Fruit fly (Drosophila melanogaster) whole organism, embryonic: Measurements from ENCODE around the gene WRNexo.

Experiments
- B-H1 ChIP-seq: fragments of 200-800 bp; sonication (Bioruptor generic); IDR thresholded peaks from 3 replicates; pipeline ENCODE4 v1.3.6; 2022; ENCODE audit warnings: missing biosample characterization, missing genetic modification characterization
- Bdp1 ChIP-seq: fragments of 200-800 bp; sonication (Bioruptor generic); optimal IDR thresholded peaks from 3 replicates; lab custom pipeline; 2016; ENCODE audit warnings: missing biosample characterization, missing genetic modification characterization
- Bteb2 ChIP-seq: fragments of 200-800 bp; sonication (Bioruptor generic); optimal IDR thresholded peaks from 2 replicates; lab custom pipeline; 2016; ENCODE audit warnings: missing biosample characterization, missing genetic modification characterization
- CG11085 ChIP-seq: fragments of 200-800 bp; sonication (Bioruptor generic); IDR thresholded peaks from 2 replicates; pipeline ENCODE4 v1.3.6; 2022; ENCODE audit warnings: missing biosample characterization, missing genetic modification characterization
- CG12659 ChIP-seq: fragments of 200-800 bp; sonication (Bioruptor generic); optimal IDR thresholded peaks from 3 replicates; lab custom pipeline; 2017; ENCODE audit warnings: mild to moderate bottlenecking, missing biosample characterization, missing genetic modification reagents, missing genetic modification characterization
- CG15269 ChIP-seq: fragments of 200-800 bp; sonication (Bioruptor generic); optimal IDR thresholded peaks from 2 replicates; lab custom pipeline; 2018; ENCODE audit warnings: missing biosample characterization, mild to moderate bottlenecking, missing genetic modification characterization, moderate library complexity
- CG1602 ChIP-seq: fragments of 200-800 bp; sonication (Bioruptor generic); optimal IDR thresholded peaks from 3 replicates; lab custom pipeline; 2016; ENCODE audit warnings: missing biosample characterization, missing genetic modification characterization
- CG17802 ChIP-seq: fragments of 200-800 bp; sonication (Bioruptor generic); optimal IDR thresholded peaks from 2 replicates; lab custom pipeline; 2018; ENCODE audit warnings: missing biosample characterization, mild to moderate bottlenecking, missing genetic modification characterization, moderate library complexity
- CG31441 ChIP-seq: fragments of 200-800 bp; sonication (Bioruptor generic); IDR thresholded peaks from 2 replicates; pipeline ENCODE4 v1.3.6; 2022; ENCODE audit warnings: missing biosample characterization, missing genetic modification characterization
- CG3163 ChIP-seq: fragments of 200-800 bp; sonication (Bioruptor generic); optimal IDR thresholded peaks from 3 replicates; lab custom pipeline; 2016; ENCODE audit warnings: missing biosample characterization, missing genetic modification characterization
- CG3726 ChIP-seq: fragments of 200-800 bp; sonication (Bioruptor generic); IDR thresholded peaks from 3 replicates; pipeline ENCODE4, ENCODE4 v1.3.6; 2022; ENCODE audit warnings: missing biosample characterization, missing genetic modification characterization
- CG3847 ChIP-seq: fragments of 200-800 bp; sonication (Bioruptor generic); IDR thresholded peaks from 2 replicates; pipeline ENCODE4 v1.3.6; 2022; ENCODE audit warnings: missing biosample characterization, missing genetic modification characterization
- CG4424 ChIP-seq: fragments of 200-800 bp; sonication (Bioruptor generic); optimal IDR thresholded peaks from 3 replicates; lab custom pipeline; 2016; ENCODE audit warnings: missing biosample characterization, missing genetic modification characterization
- CG4730 ChIP-seq: fragments of 200-800 bp; sonication (Bioruptor generic); IDR thresholded peaks from 2 replicates; pipeline ENCODE4 v1.3.6; 2022; ENCODE audit warnings: missing biosample characterization, missing genetic modification characterization
- CG5245 ChIP-seq: fragments of 200-800 bp; sonication (Bioruptor generic); optimal IDR thresholded peaks from 3 replicates; lab custom pipeline; 2016; ENCODE audit warnings: missing biosample characterization, missing genetic modification characterization
- CG6765 ChIP-seq: fragments of 200-800 bp; sonication (Bioruptor generic); optimal IDR thresholded peaks from 3 replicates; lab custom pipeline; 2017; ENCODE audit warnings: missing biosample characterization, mild to moderate bottlenecking, missing genetic modification characterization
- CG6791 ChIP-seq: fragments of 200-800 bp; sonication (Bioruptor generic); IDR thresholded peaks from 3 replicates; pipeline ENCODE4 v1.3.6; 2022; ENCODE audit warnings: missing biosample characterization, missing genetic modification characterization; ENCODE audit not compliant: partially characterized antibody
- CG8765 ChIP-seq: fragments of 200-800 bp; sonication (Bioruptor generic); IDR thresholded peaks from 2 replicates; pipeline ENCODE4 v1.3.6; 2022; ENCODE audit warnings: missing biosample characterization, missing genetic modification characterization
- CG8924 ChIP-seq: fragments of 200-800 bp; optimal IDR thresholded peaks from 3 replicates; lab custom pipeline; 2019; ENCODE audit warnings: missing biosample characterization, mild to moderate bottlenecking, missing genetic modification characterization, moderate library complexity
- D19A ChIP-seq: fragments of 200-800 bp; optimal IDR thresholded peaks from 3 replicates; lab custom pipeline; 2019; ENCODE audit warnings: missing biosample characterization, mild to moderate bottlenecking, missing genetic modification characterization, moderate library complexity
- Deaf1 ChIP-seq: fragments of 200-800 bp; optimal IDR thresholded peaks from 3 replicates; lab custom pipeline; 2019; ENCODE audit warnings: missing biosample characterization, mild to moderate bottlenecking, missing genetic modification characterization, moderate library complexity
- Dfd ChIP-seq, 2 experiments: fragments of >200 bp; optimal IDR thresholded peaks; 2 replicates each; lab custom pipeline; 2017; ENCODE audit warnings: missing biosample characterization in 2 of 2, missing genetic modification characterization in 2 of 2
- Doc2 ChIP-seq: fragments of 200-800 bp; sonication (Bioruptor generic); IDR thresholded peaks from 2 replicates; pipeline ENCODE4 v1.3.6; 2022; ENCODE audit warnings: missing biosample characterization, missing genetic modification characterization
- Doc3 ChIP-seq: fragments of 200-800 bp; sonication (Bioruptor generic); IDR thresholded peaks from 3 replicates; pipeline ENCODE4 v1.3.6; 2022; ENCODE audit warnings: missing biosample characterization, missing genetic modification characterization; ENCODE audit not compliant: partially characterized antibody
- ERR ChIP-seq: fragments of 200-800 bp; sonication (Bioruptor generic); optimal IDR thresholded peaks from 2 replicates; lab custom pipeline; 2016; ENCODE audit warnings: missing biosample characterization, missing genetic modification characterization
- Hmr ChIP-seq: fragments of 200-800 bp; sonication (Bioruptor generic); optimal IDR thresholded peaks from 3 replicates; lab custom pipeline; 2017; ENCODE audit warnings: mild to moderate bottlenecking, missing biosample characterization, missing genetic modification reagents, missing genetic modification characterization
- Hr51 ChIP-seq, 2 experiments: fragments of 200-800 bp; sonication (Bioruptor generic); optimal IDR thresholded peaks; 2 replicates in 1 of 2; 3 replicates in 1 of 2; lab custom pipeline; 2016 to 2018; ENCODE audit warnings: missing biosample characterization in 2 of 2, missing genetic modification characterization in 2 of 2, mild to moderate bottlenecking in 1 of 2, moderate library complexity in 1 of 2
- Mes4 ChIP-seq: fragments of 200-800 bp; sonication (Bioruptor generic); optimal IDR thresholded peaks from 2 replicates; lab custom pipeline; 2016; ENCODE audit warnings: missing biosample characterization, missing genetic modification characterization
- Nf-YC ChIP-seq: fragments of 200-800 bp; optimal IDR thresholded peaks from 3 replicates; lab custom pipeline; 2019; ENCODE audit warnings: missing biosample characterization, mild to moderate bottlenecking, missing genetic modification characterization, moderate library complexity
- Sry-β ChIP-seq: fragments of 200-800 bp; sonication (Bioruptor generic); optimal IDR thresholded peaks from 2 replicates; lab custom pipeline; 2018; ENCODE audit warnings: missing biosample characterization, mild to moderate bottlenecking, missing genetic modification characterization, moderate library complexity
- Tbp ChIP-seq: fragments of >200 bp; optimal IDR thresholded peaks from 2 replicates; lab custom pipeline; 2018; ENCODE audit warnings: missing biosample characterization, missing genetic modification characterization
- Usf ChIP-seq: fragments of 200-800 bp; sonication (Bioruptor generic); optimal IDR thresholded peaks from 2 replicates; lab custom pipeline; 2017; ENCODE audit warnings: missing genotype, missing biosample characterization, missing genetic modification characterization
- abd-A ChIP-seq: fragments of 200-800 bp; sonication (Bioruptor generic); optimal IDR thresholded peaks from 3 replicates; lab custom pipeline; 2019; ENCODE audit warnings: missing biosample characterization, mild to moderate bottlenecking, missing genetic modification characterization, moderate library complexity
- cad ChIP-seq: fragments of >200 bp; optimal IDR thresholded peaks from 2 replicates; lab custom pipeline; 2017; ENCODE audit warnings: missing biosample characterization, missing genetic modification characterization
- caup ChIP-seq: fragments of 200-800 bp; sonication (Bioruptor generic); optimal IDR thresholded peaks from 3 replicates; lab custom pipeline; 2017; ENCODE audit warnings: missing biosample characterization, mild to moderate bottlenecking, missing genetic modification characterization, moderate library complexity; ENCODE audit not compliant: severe bottlenecking
- danr ChIP-seq: fragments of 200-800 bp; sonication (Bioruptor generic); IDR thresholded peaks from 2 replicates; pipeline ENCODE4 v1.3.6; 2022; ENCODE audit warnings: missing biosample characterization, missing genetic modification characterization
- eyg ChIP-seq: fragments of 200-800 bp; sonication (Bioruptor generic); optimal IDR thresholded peaks from 3 replicates; lab custom pipeline; 2016; ENCODE audit warnings: missing biosample characterization, missing genetic modification characterization
- fu2 ChIP-seq: fragments of 200-800 bp; sonication (Bioruptor generic); optimal IDR thresholded peaks from 2 replicates; lab custom pipeline; 2016; ENCODE audit warnings: missing biosample characterization, missing genetic modification characterization
- gce ChIP-seq: fragments of 200-800 bp; sonication (Bioruptor generic); IDR thresholded peaks from 3 replicates; pipeline ENCODE4 v1.3.6; 2022; ENCODE audit warnings: missing biosample characterization, missing genetic modification characterization
- gcm2 ChIP-seq: fragments of 200-800 bp; sonication (Bioruptor generic); optimal IDR thresholded peaks from 2 replicates; lab custom pipeline; 2016; ENCODE audit warnings: missing biosample characterization, missing genetic modification characterization
- her ChIP-seq: fragments of 200-800 bp; sonication (Bioruptor generic); optimal IDR thresholded peaks from 2 replicates; lab custom pipeline; 2016; ENCODE audit warnings: missing biosample characterization, missing genetic modification characterization
- jigr1 ChIP-seq: fragments of 200-800 bp; sonication (Bioruptor generic); IDR thresholded peaks from 3 replicates; pipeline ENCODE4 v1.3.6; 2022; ENCODE audit warnings: missing biosample characterization, missing genetic modification characterization
- kay ChIP-seq: fragments of 200-800 bp; sonication (Bioruptor generic); optimal IDR thresholded peaks from 2 replicates; lab custom pipeline; 2016; ENCODE audit warnings: missing biosample characterization, missing genetic modification characterization
- klu ChIP-seq: fragments of 200-800 bp; sonication (Bioruptor generic); IDR thresholded peaks from 2 replicates; pipeline ENCODE4 v1.3.6; 2022; ENCODE audit warnings: missing biosample characterization, missing genetic modification characterization
- pum ChIP-seq: fragments of 200-800 bp; sonication (Bioruptor generic); optimal IDR thresholded peaks from 2 replicates; lab custom pipeline; 2016; ENCODE audit warnings: missing biosample characterization, missing genetic modification characterization
- ro ChIP-seq: fragments of 200-800 bp; sonication (Bioruptor generic); IDR thresholded peaks from 2 replicates; pipeline ENCODE4 v1.3.6; 2022; ENCODE audit warnings: missing biosample characterization, missing genetic modification characterization
- tio ChIP-seq: fragments of 200-800 bp; sonication (Bioruptor generic); optimal IDR thresholded peaks from 2 replicates; lab custom pipeline; 2017; ENCODE audit warnings: missing biosample characterization, missing genetic modification characterization, inconsistent platforms
- tx ChIP-seq: fragments of 200-800 bp; sonication (Bioruptor generic); optimal IDR thresholded peaks from 2 replicates; lab custom pipeline; 2016; ENCODE audit warnings: missing biosample characterization, missing genetic modification characterization
- vnd ChIP-seq: fragments of 200-800 bp; sonication (Bioruptor generic); IDR thresholded peaks from 3 replicates; pipeline ENCODE4 v1.3.6; 2022; ENCODE audit warnings: missing biosample characterization, missing genetic modification characterization; ENCODE audit not compliant: partially characterized antibody
- zf30C ChIP-seq: fragments of 200-800 bp; sonication (Bioruptor generic); optimal IDR thresholded peaks from 3 replicates; lab custom pipeline; 2018; ENCODE audit warnings: missing biosample characterization, mild to moderate bottlenecking, missing genetic modification characterization

The WRNexo gene

DNA sequence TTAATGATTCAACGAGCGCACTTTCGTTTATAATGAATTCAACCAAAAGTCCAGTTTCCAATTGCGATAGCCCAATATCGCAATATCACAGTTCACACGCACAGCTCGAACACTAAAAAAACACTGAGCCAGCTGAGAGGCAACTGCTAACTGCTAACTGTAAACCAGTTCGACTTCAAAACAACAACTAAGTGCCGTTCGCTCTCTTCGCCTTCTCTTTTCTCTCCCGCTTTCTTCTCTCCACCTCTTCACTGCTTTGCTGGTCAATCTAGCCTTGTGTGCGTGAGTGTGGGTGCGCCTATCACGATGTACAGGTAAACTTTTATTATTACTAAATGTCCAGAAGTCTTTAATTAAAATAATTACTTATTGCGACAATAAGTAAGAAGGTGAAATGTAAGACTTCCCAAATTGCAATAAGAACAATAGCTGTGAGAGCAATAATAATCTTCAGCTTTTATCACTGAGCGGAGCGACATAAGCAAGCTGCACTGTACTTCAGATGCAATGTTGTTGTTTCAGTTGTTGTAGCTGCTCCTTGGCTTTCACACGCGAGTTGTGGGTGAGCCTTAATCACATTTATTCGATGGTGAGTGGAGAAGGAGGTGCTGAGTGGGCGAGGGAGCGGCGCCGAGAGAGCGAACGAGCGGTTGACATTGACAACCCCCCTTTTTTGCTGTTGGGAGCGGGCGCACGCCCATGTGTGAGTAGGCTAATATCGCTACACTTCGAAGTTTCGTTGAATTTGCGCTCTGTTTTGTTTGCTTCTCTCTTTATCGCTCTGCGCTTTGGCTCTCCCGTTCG is 31.0 kb upstream of the WRNexo start, which contains the start of gene Vti1b (continued):
- TF ChIP-seq Sry-β (GFP tag; lab: Kevin White, UChicago): peak; percentile 55
- TF ChIP-seq fu2 (GFP tag; lab: Kevin White, UChicago): peak; percentile 84
- TF ChIP-seq tx: peak; percentile 92
- peak; percentile 86 for TF ChIP-seq CG17802 (tag; lab: Kevin White, UChicago)
- no peak for TF ChIP-seq vnd
- TF ChIP-seq gcm2 (GFP tag; lab: Kevin White, UChicago): peak; percentile 91
- TF ChIP-seq CG4424 (GFP tag; lab: Kevin White, UChicago): peak; percentile 96
- TF ChIP-seq CG6791 (GFP tag; lab: Robert Waterston, UW): no peak
- peak; percentile 58 for TF ChIP-seq abd-A (tag; lab: Kevin White, UChicago)
- peak; percentile 88 for TF ChIP-seq CG3847 (GFP tag; lab: Robert Waterston, UW)
- TF ChIP-seq ERR (GFP tag; lab: Kevin White, UChicago): peak; percentile 89
- TF ChIP-seq Mes4 (GFP tag; lab: Kevin White, UChicago): peak; percentile 90
- 0 out of 2 replicates have a peak, but pooled peaks have one; percentile 32 for TF ChIP-seq Doc2 (GFP tag; lab: Robert Waterston, UW)
- TF ChIP-seq CG8924 (tag; lab: Kevin White, UChicago): peak; percentile 96
- TF ChIP-seq Hmr: peak; percentile 90
- TF ChIP-seq ro (GFP tag; lab: Robert Waterston, UW): peak; percentile 57; the same call in 1 of the 2 replicates
- peak; percentile 93 for TF ChIP-seq CG12659 (GFP tag; lab: Kevin White, UChicago)
- peak; percentile 92 for TF ChIP-seq CG5245 (GFP tag; lab: Kevin White, UChicago)
- peak; percentile 83 for TF ChIP-seq CG6765
- peak; percentile 76 for TF ChIP-seq Nf-YC (tag; lab: Kevin White, UChicago)
- TF ChIP-seq Hr51 (GFP tag; optimal IDR thresholded peaks at IDR 0.05; lab: Kevin White, UChicago): peak; percentile 92 to 95
- TF ChIP-seq cad: no peak
- peak; percentile 73 for TF ChIP-seq CG8765
- TF ChIP-seq danr (GFP tag; lab: Robert Waterston, UW): peak; percentile 88
- TF ChIP-seq caup (GFP tag; lab: Kevin White, UChicago): peak; percentile 92
- peak; percentile 86 for TF ChIP-seq CG31441 (GFP tag; lab: Robert Waterston, UW)
- TF ChIP-seq Tbp: no peak
- peak; percentile 93 for TF ChIP-seq pum (GFP tag; lab: Kevin White, UChicago)
- peak; percentile 88 for TF ChIP-seq B-H1 (GFP tag; lab: Robert Waterston, UW)
- TF ChIP-seq eyg (GFP tag; lab: Kevin White, UChicago): peak; percentile 72
- peak; percentile 91 for TF ChIP-seq D19A (tag; lab: Kevin White, UChicago)
- peak; percentile 71 for TF ChIP-seq Deaf1 (tag; lab: Kevin White, UChicago)
- peak; percentile 89 for TF ChIP-seq CG1602 (GFP tag; lab: Kevin White, UChicago)
- TF ChIP-seq tio (GFP tag; lab: Kevin White, UChicago): peak; percentile 90
- peak; percentile 93 for TF ChIP-seq klu
- TF ChIP-seq Dfd (GFP tag; optimal IDR thresholded peaks at IDR 0.05; lab: Kevin White, UChicago): no peak
- TF ChIP-seq kay (GFP tag; lab: Kevin White, UChicago): peak; percentile 82
- peak; percentile 93 for TF ChIP-seq gce (GFP tag; lab: Robert Waterston, UW)
- TF ChIP-seq CG3163 (GFP tag; lab: Kevin White, UChicago): peak; percentile 84
- TF ChIP-seq zf30C (GFP tag; lab: Kevin White, UChicago): no peak
- TF ChIP-seq Usf (GFP tag; lab: Kevin White, UChicago): peak; percentile 83
- peak; percentile 92 for TF ChIP-seq CG4730 (GFP tag; lab: Robert Waterston, UW)
- peak; percentile 82 for TF ChIP-seq Bdp1 (GFP tag; lab: Kevin White, UChicago)
- TF ChIP-seq CG11085 (GFP tag; lab: Robert Waterston, UW): peak; percentile 85
- peak; percentile 90 for TF ChIP-seq Bteb2 (GFP tag; lab: Kevin White, UChicago)
- no peak; the same call in 2 of the 3 replicates for TF ChIP-seq Doc3 (GFP tag; lab: Robert Waterston, UW)
- TF ChIP-seq CG3726: peak; percentile 81
- peak; percentile 87 for TF ChIP-seq jigr1 (GFP tag; lab: Robert Waterston, UW)
- peak; percentile 93 for TF ChIP-seq CG15269 (tag; lab: Kevin White, UChicago)
- TF ChIP-seq her (GFP tag; lab: Kevin White, UChicago): peak; percentile 85
